Worm (Caenorhabditis elegans) whole organism, L4 larva: ENCODE results near the gene smvt-1.

ENCODE experiments used
- D1046.2 ChIP-seq: fragments of 200-800 bp; sonication (Bioruptor generic); IDR thresholded peaks from 2 replicates; pipeline ENCODE4 v1.3.6; 2022; ENCODE audit warnings: missing genetic modification characterization, missing compliant biosample characterization
- F10B5.3 ChIP-seq: sonication (generic microtip); optimal IDR thresholded peaks from 2 replicates; lab custom pipeline; 2016; ENCODE audit warnings: mild to moderate bottlenecking, missing genetic modification characterization, missing compliant biosample characterization
- Y48G9A.11 ChIP-seq: fragments of 200-800 bp; sonication (Bioruptor generic); IDR thresholded peaks from 2 replicates; pipeline ENCODE4 v1.3.6; 2022; ENCODE audit warnings: missing genetic modification reagents, missing genetic modification characterization, missing compliant biosample characterization
- ZK546.5 ChIP-seq, 2 experiments: sonication (generic microtip); optimal IDR thresholded peaks; 2 replicates each; lab custom pipeline; 2017; ENCODE audit warnings: missing biosample characterization in 2 of 2, missing genetic modification characterization in 2 of 2
- aha-1 ChIP-seq: fragments of 150-350 bp; peaks from one replicate; lab custom pipeline; 2014; ENCODE audit warnings: missing biosample characterization, missing genetic modification characterization
- attf-4 ChIP-seq: sonication (generic microtip); optimal IDR thresholded peaks from 3 replicates; lab custom pipeline; 2017; ENCODE audit warnings: missing biosample characterization, missing genetic modification characterization
- ceh-20 ChIP-seq: fragments of 200-800 bp; sonication (Bioruptor generic); IDR thresholded peaks from 2 replicates; pipeline ENCODE4 v1.3.6; 2022; ENCODE audit warnings: missing genetic modification reagents, missing genetic modification characterization, missing compliant biosample characterization
- ceh-28 ChIP-seq: fragments of 150-350 bp; optimal IDR thresholded peaks from 2 replicates; lab custom pipeline; 2014; ENCODE audit warnings: missing biosample characterization, missing genetic modification reagents, missing genetic modification characterization
- ceh-32 ChIP-seq: sonication (generic microtip); optimal IDR thresholded peaks from 2 replicates; lab custom pipeline; 2016; ENCODE audit warnings: mild to moderate bottlenecking, missing genetic modification characterization, missing compliant biosample characterization; ENCODE audit not compliant: poor library complexity
- ces-1 ChIP-seq: fragments of 150-350 bp; sonication (generic microtip); optimal IDR thresholded peaks from 4 replicates; lab custom pipeline; 2014; ENCODE audit warnings: missing biosample characterization, missing genetic modification reagents, missing genetic modification characterization
- cey-2 ChIP-seq: sonication (generic microtip); optimal IDR thresholded peaks from 3 replicates; lab custom pipeline; 2017; ENCODE audit warnings: missing genetic modification characterization, mild to moderate bottlenecking, missing compliant biosample characterization, antibody characterized with exemption, borderline replicate concordance; ENCODE audit not compliant: insufficient read depth
- daf-12 ChIP-seq: fragments of 150-350 bp; optimal IDR thresholded peaks from 2 replicates; lab custom pipeline; 2014; ENCODE audit warnings: missing biosample characterization, missing genetic modification reagents, missing genetic modification characterization
- daf-16 ChIP-seq, 3 experiments: sonication (generic microtip); optimal IDR thresholded peaks; 2 replicates each; lab custom pipeline; 2016 to 2017; ENCODE audit warnings: missing genetic modification characterization in 3 of 3, missing genetic modification reagents in 3 of 3, mild to moderate bottlenecking in 2 of 3, missing compliant biosample characterization in 2 of 3, missing biosample characterization in 1 of 3, moderate library complexity in 1 of 3
- daf-19 ChIP-seq: fragments of 200-800 bp; sonication (Bioruptor generic); conservative IDR thresholded peaks from 2 replicates; pipeline ENCODE4 v1.3.6; 2022; ENCODE audit warnings: missing genetic modification characterization, missing compliant biosample characterization
- daf-8 ChIP-seq: fragments of 200-800 bp; sonication (Bioruptor generic); IDR thresholded peaks from 2 replicates; pipeline ENCODE4 v1.3.6; 2022; ENCODE audit warnings: missing genetic modification characterization, missing compliant biosample characterization
- dmd-6 ChIP-seq: fragments of 200-800 bp; sonication (Bioruptor generic); IDR thresholded peaks from 2 replicates; pipeline ENCODE4 v1.3.6; 2022; ENCODE audit warnings: missing genetic modification reagents, missing genetic modification characterization, missing compliant biosample characterization
- dmd-8 ChIP-seq: fragments of 200-800 bp; sonication (Bioruptor generic); IDR thresholded peaks from 2 replicates; pipeline ENCODE4 v1.3.6; 2022; ENCODE audit warnings: missing genetic modification characterization, missing compliant biosample characterization
- dpl-1 ChIP-seq: fragments of 150-350 bp; optimal IDR thresholded peaks from 2 replicates; lab custom pipeline; 2014; ENCODE audit warnings: missing biosample characterization, missing genetic modification reagents, missing genetic modification characterization
- egl-27 ChIP-seq: sonication (generic microtip); optimal IDR thresholded peaks from 3 replicates; lab custom pipeline; 2017; ENCODE audit warnings: missing biosample characterization, missing genetic modification reagents, missing genetic modification characterization
- egl-43 ChIP-seq: fragments of 200-800 bp; sonication (Bioruptor generic); IDR thresholded peaks from 2 replicates; pipeline ENCODE4 v1.3.6; 2022; ENCODE audit warnings: missing genetic modification reagents, missing genetic modification characterization, missing compliant biosample characterization
- gei-8 ChIP-seq: fragments of 200-800 bp; sonication (Bioruptor generic); optimal IDR thresholded peaks from 2 replicates; lab custom pipeline; 2018; ENCODE audit warnings: mild to moderate bottlenecking, missing genetic modification characterization, missing compliant biosample characterization
- hif-1 ChIP-seq, 2 experiments: sonication (generic microtip); optimal IDR thresholded peaks; 2 replicates each; lab custom pipeline; 2016 to 2017; ENCODE audit warnings: missing compliant biosample characterization in 2 of 2, missing genetic modification characterization in 2 of 2, missing genetic modification reagents in 2 of 2, missing genotype in 2 of 2, mild to moderate bottlenecking in 1 of 2
- hlh-30 ChIP-seq: sonication (generic microtip); optimal IDR thresholded peaks from 2 replicates; lab custom pipeline; 2017; ENCODE audit warnings: antibody characterized with exemption, mild to moderate bottlenecking, missing genetic modification characterization, missing compliant biosample characterization; ENCODE audit not compliant: insufficient read depth
- hmg-1.1 ChIP-seq: fragments of 200-800 bp; sonication (Bioruptor generic); IDR thresholded peaks from 2 replicates; pipeline ENCODE4 v1.3.6; 2022; ENCODE audit warnings: missing genetic modification reagents, missing genetic modification characterization, missing compliant biosample characterization
- jun-1 ChIP-seq: fragments of 150-350 bp; optimal IDR thresholded peaks from 2 replicates; lab custom pipeline; 2014; ENCODE audit warnings: missing biosample characterization, missing genetic modification reagents, missing genetic modification characterization
- lin-1 ChIP-seq: fragments of 200-800 bp; sonication (Bioruptor generic); IDR thresholded peaks from 2 replicates; pipeline ENCODE4 v1.3.6; 2022; ENCODE audit warnings: missing genetic modification reagents, missing genetic modification characterization, missing compliant biosample characterization
- lin-13 ChIP-seq: fragments of 150-350 bp; optimal IDR thresholded peaks from 2 replicates; lab custom pipeline; 2014; ENCODE audit warnings: missing biosample characterization, missing genetic modification reagents, missing genetic modification characterization
- lin-15B ChIP-seq: fragments of 150-350 bp; sonication (generic microtip); optimal IDR thresholded peaks from 3 replicates; lab custom pipeline; 2014; ENCODE audit warnings: missing biosample characterization, missing genetic modification characterization
- lin-29 ChIP-seq: fragments of 200-800 bp; sonication (Bioruptor generic); IDR thresholded peaks from 2 replicates; pipeline ENCODE4 v1.3.6; 2022; ENCODE audit warnings: missing genetic modification reagents, missing genetic modification characterization, missing compliant biosample characterization
- madf-9 ChIP-seq: fragments of 200-800 bp; sonication (Bioruptor generic); conservative IDR thresholded peaks from 2 replicates; pipeline ENCODE4 v1.3.6; 2022; ENCODE audit warnings: missing genetic modification reagents, missing genetic modification characterization, missing compliant biosample characterization
- mdl-1 ChIP-seq, 2 experiments: fragments of 150-350 bp in 1 of 2; sonication (generic microtip) in 1 of 2; optimal IDR thresholded peaks; 2 replicates each; lab custom pipeline; 2014 to 2017; ENCODE audit warnings: missing biosample characterization in 2 of 2, missing genetic modification characterization in 2 of 2
- mdt-29 ChIP-seq: fragments of 200-800 bp; sonication (Bioruptor generic); IDR thresholded peaks from 2 replicates; pipeline ENCODE4 v1.3.6; 2022; ENCODE audit warnings: missing genetic modification reagents, missing genetic modification characterization, missing compliant biosample characterization
- mxl-2 ChIP-seq: fragments of 200-800 bp; sonication (Bioruptor generic); conservative IDR thresholded peaks from 2 replicates; pipeline ENCODE4 v1.3.6; 2022; ENCODE audit warnings: missing genetic modification reagents, missing genetic modification characterization, missing compliant biosample characterization
- mxl-3 ChIP-seq: fragments of 200-800 bp; sonication (Bioruptor generic); optimal IDR thresholded peaks from 2 replicates; lab custom pipeline; 2018; ENCODE audit warnings: mild to moderate bottlenecking, missing genetic modification characterization, missing compliant biosample characterization
- nhr-102 ChIP-seq: sonication (generic microtip); optimal IDR thresholded peaks from 2 replicates; lab custom pipeline; 2016; ENCODE audit warnings: mild to moderate bottlenecking, missing genetic modification characterization, moderate library complexity, missing compliant biosample characterization
- nhr-11 ChIP-seq: fragments of 150-350 bp; optimal IDR thresholded peaks from 2 replicates; lab custom pipeline; 2014; ENCODE audit warnings: missing biosample characterization, missing genetic modification characterization
- nhr-237 ChIP-seq: sonication (generic microtip); optimal IDR thresholded peaks from 2 replicates; lab custom pipeline; 2017; ENCODE audit warnings: missing biosample characterization, missing genetic modification characterization
- nhr-25 ChIP-seq: sonication (generic microtip); optimal IDR thresholded peaks from 2 replicates; lab custom pipeline; 2017; ENCODE audit warnings: missing genetic modification characterization, mild to moderate bottlenecking, missing compliant biosample characterization, antibody characterized with exemption, moderate library complexity, borderline replicate concordance; ENCODE audit not compliant: insufficient read depth
- nhr-28 ChIP-seq: fragments of 150-350 bp; optimal IDR thresholded peaks from 2 replicates; lab custom pipeline; 2014; ENCODE audit warnings: missing biosample characterization, missing genetic modification characterization
- nhr-41 ChIP-seq: fragments of 200-800 bp; sonication (Bioruptor generic); IDR thresholded peaks from 2 replicates; pipeline ENCODE4 v1.3.6; 2022; ENCODE audit warnings: missing genetic modification reagents, missing genetic modification characterization, missing compliant biosample characterization
- nhr-48 ChIP-seq: sonication (generic microtip); optimal IDR thresholded peaks from 2 replicates; lab custom pipeline; 2016; ENCODE audit warnings: mild to moderate bottlenecking, missing genetic modification characterization, missing compliant biosample characterization
- nhr-76 ChIP-seq: fragments of 150-350 bp; optimal IDR thresholded peaks from 2 replicates; lab custom pipeline; 2014; ENCODE audit warnings: missing biosample characterization, missing genetic modification characterization
- pha-4 ChIP-seq, 2 experiments: fragments of 150-350 bp in 1 of 2; fragments of 200-800 bp in 1 of 2; sonication (Bioruptor generic) in 1 of 2; IDR thresholded peaks in 1 of 2; optimal IDR thresholded peaks in 1 of 2; 2 replicates each; pipeline versions ENCODE4 v1.3.6 to Lab custom; 2014 to 2022; ENCODE audit warnings: missing genetic modification characterization in 2 of 2, missing genetic modification reagents in 2 of 2, missing biosample characterization in 1 of 2, missing compliant biosample characterization in 1 of 2
- spr-1 ChIP-seq: sonication (generic microtip); optimal IDR thresholded peaks from 2 replicates; lab custom pipeline; 2016; ENCODE audit warnings: mild to moderate bottlenecking, missing genetic modification characterization, missing compliant biosample characterization
- spr-3 ChIP-seq: fragments of 200-800 bp; sonication (Bioruptor generic); optimal IDR thresholded peaks from 2 replicates; lab custom pipeline; 2018; ENCODE audit warnings: mild to moderate bottlenecking, missing genetic modification characterization, missing compliant biosample characterization
- unc-130 ChIP-seq: sonication (generic microtip); optimal IDR thresholded peaks from 2 replicates; lab custom pipeline; 2016; ENCODE audit warnings: missing genetic modification reagents, missing genetic modification characterization, missing compliant biosample characterization
- unc-39 ChIP-seq: sonication (generic microtip); optimal IDR thresholded peaks from 2 replicates; lab custom pipeline; 2017; ENCODE audit warnings: missing biosample characterization, missing genetic modification characterization
- zag-1 ChIP-seq: fragments of 150-350 bp; optimal IDR thresholded peaks from 2 replicates; lab custom pipeline; 2014; ENCODE audit warnings: missing biosample characterization, missing genetic modification characterization
- ztf-7 ChIP-seq: fragments of 150-350 bp; optimal IDR thresholded peaks from 2 replicates; lab custom pipeline; 2014; ENCODE audit warnings: missing biosample characterization, missing genetic modification characterization

The smvt-1 gene

DNA sequence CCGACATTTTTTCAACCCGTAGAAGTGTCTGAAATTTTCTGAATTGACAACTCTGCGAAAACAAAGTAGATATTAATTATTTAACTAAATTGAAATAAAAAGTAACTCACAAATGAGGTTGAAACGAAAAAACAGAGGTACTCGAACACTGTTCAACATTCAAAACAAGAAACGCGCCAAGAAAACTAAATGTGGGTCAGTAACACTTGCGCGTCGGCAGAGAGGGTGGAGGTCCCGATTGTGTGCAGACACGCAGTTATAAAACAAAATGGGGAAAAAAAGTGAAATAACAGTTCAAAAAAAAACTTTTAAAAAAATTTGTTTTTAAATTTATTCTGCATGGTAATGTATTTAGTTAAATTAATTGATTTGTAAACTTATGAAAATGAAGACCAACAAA lies 10.6 kb upstream of the smvt-1 start (continued):
- peak; percentile 6 for TF ChIP-seq nhr-25
- TF ChIP-seq aha-1 (tag; lab: Kevin White, UChicago) = peak; percentile 33
- no peak for TF ChIP-seq egl-27
- TF ChIP-seq unc-130 (GFP tag; lab: Kevin White, UChicago) = no peak
- TF ChIP-seq ces-1 (GFP tag; lab: Kevin White, UChicago) = no peak
- no peak for TF ChIP-seq dmd-8 (GFP tag; lab: Robert Waterston, UW)
- no peak for TF ChIP-seq lin-1 (GFP tag; lab: Robert Waterston, UW)
- no peak for TF ChIP-seq mxl-2
- TF ChIP-seq zag-1 (tag; lab: Kevin White, UChicago) = no peak
- TF ChIP-seq gei-8 (GFP tag; lab: Kevin White, UChicago) = no peak
- TF ChIP-seq Y48G9A.11 (GFP tag; lab: Robert Waterston, UW) = no peak
- no peak for TF ChIP-seq ceh-28 (tag; lab: Kevin White, UChicago)
- TF ChIP-seq mxl-3 (GFP tag; lab: Kevin White, UChicago) = no peak
- no peak for TF ChIP-seq ztf-7 (tag; lab: Kevin White, UChicago)
- no peak for TF ChIP-seq nhr-28 (tag; lab: Kevin White, UChicago)
- no peak for TF ChIP-seq lin-29
- no peak for TF ChIP-seq D1046.2 (GFP tag; lab: Robert Waterston, UW)
- no peak for TF ChIP-seq mdt-29
- TF ChIP-seq daf-19 (GFP tag; lab: Robert Waterston, UW) = no peak
- TF ChIP-seq unc-39 = no peak
- no peak for TF ChIP-seq egl-43 (GFP tag; lab: Robert Waterston, UW)
- TF ChIP-seq jun-1 (tag; lab: Kevin White, UChicago) = no peak
- no peak for TF ChIP-seq lin-13
- TF ChIP-seq nhr-237 (tag; lab: Kevin White, UChicago) = no peak
- no peak for TF ChIP-seq hif-1 (tag; optimal IDR thresholded peaks at IDR 0.05; lab: Kevin White, UChicago)

DNA sequence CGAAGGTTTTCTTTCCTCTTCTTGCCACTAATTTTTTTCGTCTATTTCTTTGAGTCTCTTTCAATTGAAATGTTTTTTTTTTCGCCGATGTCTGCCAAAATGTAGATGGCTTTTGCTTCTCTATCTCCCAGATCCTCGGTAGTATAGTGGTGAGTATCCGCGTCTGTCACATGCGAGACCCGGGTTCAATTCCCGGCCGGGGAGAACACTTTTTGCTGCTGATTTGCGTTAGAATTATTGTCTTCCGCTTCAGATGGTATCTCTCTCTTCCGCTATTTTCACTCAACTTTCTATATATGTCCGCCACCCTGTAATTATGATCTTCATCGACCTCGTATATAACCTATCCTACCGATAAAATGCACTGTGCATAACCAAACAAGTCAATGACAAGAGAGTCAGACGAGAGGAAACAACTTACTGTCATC lies 4.7 kb upstream of the smvt-1 start:
- TF ChIP-seq daf-16 (GFP tag; optimal IDR thresholded peaks at IDR 0.05; lab: Kevin White, UChicago) (peak; percentile 68 to 91), daf-16 (tag; optimal IDR thresholded peaks at IDR 0.05; lab: Kevin White, UChicago) (peak; percentile 75), dmd-6 (GFP tag; lab: Robert Waterston, UW) (peak; percentile 60), ceh-32 (tag; lab: Kevin White, UChicago) (no peak), attf-4 (tag; lab: Kevin White, UChicago) (no peak), nhr-76 (tag; lab: Kevin White, UChicago) (no peak), nhr-48 (tag; lab: Kevin White, UChicago) (peak; percentile 78), F10B5.3 (tag; lab: Kevin White, UChicago) (peak; percentile 31), dpl-1 (peak; percentile 17), aha-1 (tag; lab: Kevin White, UChicago) (peak; percentile 97), nhr-102 (tag; lab: Kevin White, UChicago) (peak; percentile 83), daf-12 (tag; lab: Kevin White, UChicago) (no peak), mdl-1 (tag; optimal IDR thresholded peaks at IDR 0.05; lab: Kevin White, UChicago) (peak; percentile 14 to 85), nhr-11 (no peak), lin-15B (tag; lab: Kevin White, UChicago) (no peak), spr-1 (tag; lab: Kevin White, UChicago) (peak; percentile 75), hlh-30 (tag; lab: Kevin White, UChicago) (peak; percentile 94), mdt-29 (no peak), spr-3 (GFP tag; lab: Kevin White, UChicago) (peak; percentile 43), madf-9 (GFP tag; lab: Robert Waterston, UW) (peak; percentile 88), hmg-1.1 (GFP tag; lab: Robert Waterston, UW) (peak; percentile 92), cey-2 (tag; lab: Kevin White, UChicago) (no peak), egl-43 (GFP tag; lab: Robert Waterston, UW) (peak; percentile 94), ceh-20 (GFP tag; lab: Robert Waterston, UW) (peak; percentile 83), nhr-41 (GFP tag; lab: Robert Waterston, UW) (peak; percentile 93), ZK546.5 (tag; optimal IDR thresholded peaks at IDR 0.05; lab: Kevin White, UChicago) (no peak), lin-1 (GFP tag; lab: Robert Waterston, UW) (peak; percentile 81; the same call in 1 of the 2 replicates), mxl-3 (GFP tag; lab: Kevin White, UChicago) (peak; percentile 76), pha-4 (GFP tag; IDR thresholded peaks at IDR 0.05; lab: Robert Waterston, UW) (peak; percentile 83), pha-4 (tag; optimal IDR thresholded peaks at IDR 0.05; lab: Kevin White, UChicago) (no peak), daf-8 (GFP tag; lab: Robert Waterston, UW) (no peak), zag-1 (tag; lab: Kevin White, UChicago) (no peak)
